Fruit fly (Drosophila melanogaster): Measurements from ENCODE around the gene Toll-9.
A peak's percentile ranks its signal among the peaks of the same experiment; 100 is the strongest.

The Toll-9 gene

dm6 chr3L:20395257-20395909, 28.9 kb upstream of the Toll-9 start (continued):
- TF ChIP-seq CG10321 (GFP tag; IDR thresholded peaks at IDR 0.05) (no peak), abd-A (tag; optimal IDR thresholded peaks at IDR 0.05) (no peak), CG11093 (GFP tag; IDR thresholded peaks at IDR 0.05) (no peak), NfI (GFP tag; optimal IDR thresholded peaks at IDR 0.05) (peak; percentile 3), unc-4 (GFP tag; IDR thresholded peaks at IDR 0.05; ENCODE audit: partially characterized antibody) (no peak), CG7839 (tag; optimal IDR thresholded peaks at IDR 0.05) (peak; percentile 63)

- TF ChIP-seq Deaf1 (tag; optimal IDR thresholded peaks at IDR 0.05) (peak; percentile 11), klu (GFP tag; IDR thresholded peaks at IDR 0.05) (no peak), CG15514 (GFP tag; optimal IDR thresholded peaks at IDR 0.05) (peak; percentile 42), CG3995 (GFP tag; optimal IDR thresholded peaks at IDR 0.05) (peak; percentile 5), B-H2 (GFP tag; optimal IDR thresholded peaks at IDR 0.05) (peak; percentile 12), Pdp1 (GFP tag; optimal IDR thresholded peaks at IDR 0.05) (peak in 1 of 2 experiments; percentile 46), crp (GFP tag; optimal IDR thresholded peaks at IDR 0.05) (peak in 1 of 2 experiments; percentile 35), CG14860 (GFP tag; IDR thresholded peaks at IDR 0.05; ENCODE audit: partially characterized antibody) (no peak), MESR4 (GFP tag; optimal IDR thresholded peaks at IDR 0.05) (peak; percentile 57), H2.0 (GFP tag; IDR thresholded peaks at IDR 0.05) (no peak), tx (GFP tag; optimal IDR thresholded peaks at IDR 0.05) (no peak), Scr (GFP tag; IDR thresholded peaks at IDR 0.05; ENCODE audit: partially characterized antibody) (peak; percentile 55; the same call in 1 of the 2 replicates), lab (GFP tag; optimal IDR thresholded peaks at IDR 0.05) (peak; percentile 3), ato (GFP tag; IDR thresholded peaks at IDR 0.05; ENCODE audit: partially characterized antibody) (0 out of 2 replicates have a peak, but pooled peaks have one; percentile 26), yki (optimal IDR thresholded peaks at IDR 0.05) (no peak), CG10267 (tag; optimal IDR thresholded peaks at IDR 0.05) (peak; percentile 94), HmgZ (tag; optimal IDR thresholded peaks at IDR 0.05) (peak; percentile 28), CG8290 (GFP tag; optimal IDR thresholded peaks at IDR 0.05) (no peak), CG8290 (tag; optimal IDR thresholded peaks at IDR 0.05) (peak in 1 of 2 experiments; percentile 40), stwl (tag; optimal IDR thresholded peaks at IDR 0.05) (peak; percentile 87), CG5245 (GFP tag; optimal IDR thresholded peaks at IDR 0.05) (no peak), hbn (GFP tag; IDR thresholded peaks at IDR 0.05; ENCODE audit: partially characterized antibody) (peak; percentile 32; the same call in 1 of the 2 replicates), danr (GFP tag; IDR thresholded peaks at IDR 0.05) (no peak), YL-1 (GFP tag; optimal IDR thresholded peaks at IDR 0.05) (peak; percentile 58), Oaz (GFP tag; IDR thresholded peaks at IDR 0.05) (no peak), CG18764 (GFP tag; optimal IDR thresholded peaks at IDR 0.05) (no peak), schlank (tag; optimal IDR thresholded peaks at IDR 0.05) (no peak), pzg (GFP tag; optimal IDR thresholded peaks at IDR 0.05) (peak; percentile 47), HLH4C (GFP tag; IDR thresholded peaks at IDR 0.05; ENCODE audit: partially characterized antibody) (peak; percentile 14; the same call in 1 of the 3 replicates), CG2116 (GFP tag; optimal IDR thresholded peaks at IDR 0.05) (peak; percentile 82), Sry-δ (GFP tag; optimal IDR thresholded peaks at IDR 0.05) (peak; percentile 40), Dref (GFP tag; IDR thresholded peaks at IDR 0.05) (peak; percentile 64), gfzf (GFP tag; optimal IDR thresholded peaks at IDR 0.05) (peak; percentile 29), CG6791 (GFP tag; IDR thresholded peaks at IDR 0.05; ENCODE audit: partially characterized antibody) (no peak), her (GFP tag; optimal IDR thresholded peaks at IDR 0.05) (peak; percentile 37), CG17186 (GFP tag; optimal IDR thresholded peaks at IDR 0.05) (peak; percentile 62), MBD-R2 (GFP tag; IDR thresholded peaks at IDR 0.05) (peak; percentile 63), CG8924 (tag; optimal IDR thresholded peaks at IDR 0.05) (no peak), Med (GFP tag) (peak; percentile 65), ac (GFP tag; optimal IDR thresholded peaks at IDR 0.05) (no peak), Myb (GFP tag; optimal IDR thresholded peaks at IDR 0.05) (peak; percentile 96), CG30431 (GFP tag; optimal IDR thresholded peaks at IDR 0.05) (no peak)
Measured at dm6 chr3L:20393357-20393756, 26.8 kb upstream of the Toll-9 start, which contains the start of gene CG33969. TSS of gene CG33969 (minus strand) at chr3L:20393553.

All from whole organism, embryonic.